Fruit fly (Drosophila melanogaster): ENCODE results near the gene Madm.

The Madm gene

dm6 chr3R:5701104-5701503 is 41.2 kb upstream of the Madm start (continued):
- no peak for TF ChIP-seq cwo (GFP tag; optimal IDR thresholded peaks at IDR 0.05)
- no peak for TF ChIP-seq CG10147 (GFP tag; optimal IDR thresholded peaks at IDR 0.05)
- no peak for TF ChIP-seq Awh (GFP tag; IDR thresholded peaks at IDR 0.05)
- TF ChIP-seq Atf-2 (GFP tag; optimal IDR thresholded peaks at IDR 0.05) = no peak
- no peak for TF ChIP-seq CG17186 (GFP tag; optimal IDR thresholded peaks at IDR 0.05)
- no peak for TF ChIP-seq Nf-YA (GFP tag; IDR thresholded peaks at IDR 0.05)
- no peak for TF ChIP-seq oc (tag; optimal IDR thresholded peaks at IDR 0.05)
- no peak for TF ChIP-seq MTF-1 (GFP tag; optimal IDR thresholded peaks at IDR 0.05; ENCODE audit: borderline replicate concordance)
- no peak for TF ChIP-seq CG11560 (tag; IDR thresholded peaks at IDR 0.05)
- no peak for TF ChIP-seq dan (GFP tag; IDR thresholded peaks at IDR 0.05)
- TF ChIP-seq so (GFP tag; IDR thresholded peaks at IDR 0.05) = peak; percentile 59; the same call in 1 of the 3 replicates
- 0 out of 2 replicates have a peak, but pooled peaks have one; percentile 32 for TF ChIP-seq cas (GFP tag; IDR thresholded peaks at IDR 0.05)
- TF ChIP-seq al (GFP tag; IDR thresholded peaks at IDR 0.05) = no peak
- TF ChIP-seq exex (tag; optimal IDR thresholded peaks at IDR 0.05) = no peak
- TF ChIP-seq CG4820 (GFP tag; optimal IDR thresholded peaks at IDR 0.05) = no peak
- no peak for TF ChIP-seq z (GFP tag; IDR thresholded peaks at IDR 0.05)
- no peak for TF ChIP-seq Fer3 (tag; optimal IDR thresholded peaks at IDR 0.05)
- TF ChIP-seq D19B (GFP tag; optimal IDR thresholded peaks at IDR 0.05) = no peak
- no peak for TF ChIP-seq Lpt (GFP tag; optimal IDR thresholded peaks at IDR 0.05)
- no peak for TF ChIP-seq CG18011 (GFP tag; optimal IDR thresholded peaks at IDR 0.05)
- no peak for TF ChIP-seq prd (optimal IDR thresholded peaks at IDR 0.05)
- no peak for TF ChIP-seq prd (GFP tag; IDR thresholded peaks at IDR 0.05)
- no peak for TF ChIP-seq ash1 (GFP tag; optimal IDR thresholded peaks at IDR 0.05)
- no peak for TF ChIP-seq cato (GFP tag; optimal IDR thresholded peaks at IDR 0.05; ENCODE audit: borderline replicate concordance)
- no peak for TF ChIP-seq CG9797 (GFP tag; optimal IDR thresholded peaks at IDR 0.05)
- peak; percentile 28 for TF ChIP-seq CG8359 (GFP tag; optimal IDR thresholded peaks at IDR 0.05; ENCODE audit: borderline replicate concordance)
- TF ChIP-seq CG34422 (GFP tag; IDR thresholded peaks at IDR 0.05) = no peak
- no peak for TF ChIP-seq phol (tag; optimal IDR thresholded peaks at IDR 0.05)
- peak; percentile 14 for TF ChIP-seq CG12769 (tag; optimal IDR thresholded peaks at IDR 0.05)
- no peak for TF ChIP-seq danr (GFP tag; IDR thresholded peaks at IDR 0.05)
- no peak for TF ChIP-seq Vsx1 (GFP tag; optimal IDR thresholded peaks at IDR 0.05)
- no peak for TF ChIP-seq Stat92E (GFP tag; optimal IDR thresholded peaks at IDR 0.05)
- TF ChIP-seq Nf-YB (GFP tag; optimal IDR thresholded peaks at IDR 0.05) = no peak
- TF ChIP-seq vvl (GFP tag; IDR thresholded peaks at IDR 0.05) = peak; percentile 49; the same call in 1 of the 2 replicates
- TF ChIP-seq dysf (GFP tag; IDR thresholded peaks at IDR 0.05) = no peak
- peak; percentile 7 for TF ChIP-seq Blimp-1 (GFP tag; optimal IDR thresholded peaks at IDR 0.05)
- TF ChIP-seq sens-2 (GFP tag; IDR thresholded peaks at IDR 0.05) = no peak
- peak; percentile 26; the same call in 1 of the 3 replicates for TF ChIP-seq CG14860 (GFP tag; IDR thresholded peaks at IDR 0.05; ENCODE audit: partially characterized antibody)
- no peak for TF ChIP-seq sd (tag; optimal IDR thresholded peaks at IDR 0.05)
- no peak for TF ChIP-seq nmo (GFP tag; optimal IDR thresholded peaks at IDR 0.05)
- no peak for TF ChIP-seq Dbx (GFP tag; IDR thresholded peaks at IDR 0.05)
- TF ChIP-seq Dfd (GFP tag; optimal IDR thresholded peaks at IDR 0.05) = no peak
- TF ChIP-seq fd96Cb (tag; optimal IDR thresholded peaks at IDR 0.05) = no peak
- no peak for TF ChIP-seq pita (GFP tag; optimal IDR thresholded peaks at IDR 0.05)
- peak; percentile 11 for TF ChIP-seq Hr39 (optimal IDR thresholded peaks at IDR 0.05)
- TF ChIP-seq nau (GFP tag; optimal IDR thresholded peaks at IDR 0.05) = peak; percentile 48
- TF ChIP-seq Mes4 (GFP tag; optimal IDR thresholded peaks at IDR 0.05) = no peak
- TF ChIP-seq HmgZ (tag; optimal IDR thresholded peaks at IDR 0.05) = no peak
- TF ChIP-seq slou (GFP tag; optimal IDR thresholded peaks at IDR 0.05) = no peak
- no peak for TF ChIP-seq mld (GFP tag; IDR thresholded peaks at IDR 0.05; ENCODE audit: partially characterized antibody)
- TF ChIP-seq Med (GFP tag) = peak; percentile 60

Data from whole organism, embryonic.